Worm (Caenorhabditis elegans): ENCODE data around the gene F59A7.7.

Gene F59A7.7

ce11 chrV:2008412-2008811, 3.5 kb upstream of the F59A7.7 start:
- TF ChIP-seq crh-2 (tag; optimal IDR thresholded peaks at IDR 0.05) (peak; percentile 1), nhr-21 (tag; optimal IDR thresholded peaks at IDR 0.05) (peak; percentile 15), gmeb-1 (tag; optimal IDR thresholded peaks at IDR 0.05) (peak; percentile 42), lsy-2 (tag; optimal IDR thresholded peaks at IDR 0.05) (peak; percentile 73 to 96), sma-3 (GFP tag; optimal IDR thresholded peaks at IDR 0.05) (peak; percentile 68), C34F6.9 (tag; optimal IDR thresholded peaks at IDR 0.05) (peak; percentile 9), nhr-237 (tag; optimal IDR thresholded peaks at IDR 0.05) (no peak), sma-9 (GFP tag; optimal IDR thresholded peaks at IDR 0.05) (peak; percentile 33), sma-9 (tag; optimal IDR thresholded peaks at IDR 0.05) (no peak), nhr-129 (tag; optimal IDR thresholded peaks at IDR 0.05) (peak; percentile 66), egl-27 (tag; optimal IDR thresholded peaks at IDR 0.05) (no peak), unc-55 (GFP tag; optimal IDR thresholded peaks at IDR 0.05) (peak; percentile 75)

- TF ChIP-seq sem-4 (tag; optimal IDR thresholded peaks at IDR 0.05) (no peak), R02D3.7 (tag; optimal IDR thresholded peaks at IDR 0.05) (no peak), elt-3 (tag; optimal IDR thresholded peaks at IDR 0.05) (no peak), ztf-11 (tag; optimal IDR thresholded peaks at IDR 0.05) (no peak), mbf-1 (tag; optimal IDR thresholded peaks at IDR 0.05) (no peak), ZK546.5 (tag; optimal IDR thresholded peaks at IDR 0.05) (no peak), unc-62 (GFP tag; optimal IDR thresholded peaks at IDR 0.05) (no peak), crh-2 (tag; optimal IDR thresholded peaks at IDR 0.05) (no peak), zag-1 (tag; optimal IDR thresholded peaks at IDR 0.05) (no peak), unc-39 (tag; optimal IDR thresholded peaks at IDR 0.05) (no peak), lin-13 (GFP tag; optimal IDR thresholded peaks at IDR 0.05) (no peak), Y55F3AM.14 (GFP tag; optimal IDR thresholded peaks at IDR 0.05) (no peak), mab-5 (tag; optimal IDR thresholded peaks at IDR 0.05) (no peak), nhr-11 (tag; optimal IDR thresholded peaks at IDR 0.05) (no peak), nhr-129 (tag; optimal IDR thresholded peaks at IDR 0.05) (no peak), alr-1 (tag; optimal IDR thresholded peaks at IDR 0.05) (no peak), nhr-12 (tag; optimal IDR thresholded peaks at IDR 0.05) (no peak), F13H6.1 (tag; optimal IDR thresholded peaks at IDR 0.05) (no peak), mdl-1 (tag; optimal IDR thresholded peaks at IDR 0.05) (no peak)
Observed at ce11 chrV:2013824-2014223, 1.9 kb downstream of the F59A7.7 start, which contains the start of gene F59A7.11. F59A7.11 (minus strand) TSS chrV:2013924.

ce11 chrV:2016428-2016827, 4.6 kb downstream of the F59A7.7 start, which contains the start of gene F59A7.2:
F59A7.2 (minus strand) TSS chrV:2016528.
- TF ChIP-seq zag-1 (tag; optimal IDR thresholded peaks at IDR 0.05) (no peak), nhr-10 (tag; optimal IDR thresholded peaks at IDR 0.05) (no peak), F13H6.1 (tag; optimal IDR thresholded peaks at IDR 0.05) (no peak), crh-2 (tag; optimal IDR thresholded peaks at IDR 0.05) (no peak), unc-39 (tag; optimal IDR thresholded peaks at IDR 0.05) (no peak), ztf-1 (GFP tag; conservative IDR thresholded peaks at IDR 0.05) (no peak), ama-1 (optimal IDR thresholded peaks at IDR 0.05) (no peak), sma-9 (GFP tag; optimal IDR thresholded peaks at IDR 0.05) (no peak), sma-9 (tag; optimal IDR thresholded peaks at IDR 0.05) (no peak)

ce11 chrV:2018689-2019088, 6.8 kb downstream of the F59A7.7 start, which contains the start of gene F59A7.14:
F59A7.14 (plus strand) TSS chrV:2018989.
- TF ChIP-seq ztf-11 (tag; optimal IDR thresholded peaks at IDR 0.05) (no peak), ama-1 (optimal IDR thresholded peaks at IDR 0.05) (no peak), mdl-1 (tag; optimal IDR thresholded peaks at IDR 0.05) (no peak), crh-2 (tag; optimal IDR thresholded peaks at IDR 0.05) (no peak), gmeb-1 (tag; optimal IDR thresholded peaks at IDR 0.05) (no peak)

ce11 chrV:2021283-2021682, 9.4 kb downstream of the F59A7.7 start:
- TF ChIP-seq nhr-21 (tag; optimal IDR thresholded peaks at IDR 0.05): no peak
- TF ChIP-seq F13H6.1 (tag; optimal IDR thresholded peaks at IDR 0.05): no peak
- no peak for TF ChIP-seq gmeb-1 (tag; optimal IDR thresholded peaks at IDR 0.05)
- TF ChIP-seq egl-27 (tag; optimal IDR thresholded peaks at IDR 0.05): no peak
- no peak for TF ChIP-seq mdl-1 (tag; optimal IDR thresholded peaks at IDR 0.05)
- TF ChIP-seq dmd-4 (tag; optimal IDR thresholded peaks at IDR 0.05): no peak
- no peak for TF ChIP-seq unc-55 (GFP tag; optimal IDR thresholded peaks at IDR 0.05)
- no peak for TF ChIP-seq skn-1 (tag; optimal IDR thresholded peaks at IDR 0.05)
